Fruit fly (Drosophila melanogaster) whole organism, embryonic: Measurements from ENCODE around the gene RhoGAP19D.
A peak's percentile ranks its signal among the peaks of the same experiment; 100 is the strongest.

ENCODE experiments used
- Ada2b ChIP-seq: fragments of 200-800 bp; sonication (Bioruptor generic); IDR thresholded peaks from 2 replicates; pipeline ENCODE4 v1.3.6; 2022; ENCODE audit warnings: missing biosample characterization, missing genetic modification characterization
- BEAF-32 ChIP-seq: fragments of 200-800 bp; sonication (Bioruptor generic); optimal IDR thresholded peaks from 3 replicates; lab custom pipeline; 2017; ENCODE audit warnings: missing biosample characterization, missing genetic modification characterization, mild to moderate bottlenecking, moderate library complexity, missing genetic modification reagents
- Bteb2 ChIP-seq: fragments of 200-800 bp; sonication (Bioruptor generic); optimal IDR thresholded peaks from 2 replicates; lab custom pipeline; 2016; ENCODE audit warnings: missing biosample characterization, missing genetic modification characterization
- C15 ChIP-seq: fragments of 200-800 bp; sonication (Bioruptor generic); IDR thresholded peaks from 3 replicates; pipeline ENCODE4 v1.3.6; 2022; ENCODE audit warnings: missing biosample characterization, missing genetic modification characterization
- CG11247 ChIP-seq: fragments of 200-800 bp; sonication (Bioruptor generic); IDR thresholded peaks from 2 replicates; pipeline ENCODE4 v1.3.6; 2022; ENCODE audit warnings: missing biosample characterization, missing genetic modification characterization
- CG11456 ChIP-seq: fragments of 200-800 bp; sonication (Bioruptor generic); IDR thresholded peaks from 3 replicates; pipeline ENCODE4 v1.3.6; 2022; ENCODE audit warnings: missing biosample characterization, missing genetic modification characterization
- CG11723 ChIP-seq: fragments of 200-800 bp; sonication (Bioruptor generic); optimal IDR thresholded peaks from 2 replicates; lab custom pipeline; 2017; ENCODE audit warnings: missing biosample characterization, mild to moderate bottlenecking, missing genetic modification characterization
- CG12104 ChIP-seq: fragments of 200-800 bp; sonication (Bioruptor generic); optimal IDR thresholded peaks from 3 replicates; lab custom pipeline; 2016; ENCODE audit warnings: missing biosample characterization, missing genetic modification characterization
- CG12155 ChIP-seq: fragments of 200-800 bp; sonication (Bioruptor generic); optimal IDR thresholded peaks from 3 replicates; lab custom pipeline; 2016; ENCODE audit warnings: missing biosample characterization, missing genetic modification characterization
- CG13624 ChIP-seq: fragments of 200-800 bp; sonication (Bioruptor generic); optimal IDR thresholded peaks from 2 replicates; lab custom pipeline; 2016; ENCODE audit warnings: missing biosample characterization, missing genetic modification characterization
- CG15011 ChIP-seq: fragments of 200-800 bp; sonication (Bioruptor generic); optimal IDR thresholded peaks from 3 replicates; lab custom pipeline; 2018; ENCODE audit warnings: missing biosample characterization, mild to moderate bottlenecking, missing genetic modification characterization
- CG15514 ChIP-seq: fragments of 200-800 bp; sonication (Bioruptor generic); optimal IDR thresholded peaks from 3 replicates; lab custom pipeline; 2017; ENCODE audit warnings: missing biosample characterization, missing genetic modification characterization, mild to moderate bottlenecking, moderate library complexity, missing genetic modification reagents
- CG15696 ChIP-seq: fragments of 200-800 bp; sonication (Bioruptor generic); optimal IDR thresholded peaks from 2 replicates; lab custom pipeline; 2019; ENCODE audit warnings: missing biosample characterization, mild to moderate bottlenecking, missing genetic modification characterization, moderate library complexity
- CG16813 ChIP-seq: fragments of 200-800 bp; sonication (Bioruptor generic); IDR thresholded peaks from 3 replicates; pipeline ENCODE4 v1.3.6; 2022; ENCODE audit warnings: missing biosample characterization, missing genetic modification characterization; ENCODE audit not compliant: partially characterized antibody
- CG1832 ChIP-seq: fragments of 200-800 bp; sonication (Bioruptor generic); optimal IDR thresholded peaks from 2 replicates; lab custom pipeline; 2017; ENCODE audit warnings: missing biosample characterization, mild to moderate bottlenecking, missing genetic modification characterization, inconsistent platforms
- CG2712 ChIP-seq: fragments of 200-800 bp; optimal IDR thresholded peaks from 3 replicates; lab custom pipeline; 2019; ENCODE audit warnings: missing biosample characterization, mild to moderate bottlenecking, missing genetic modification characterization, moderate library complexity
- CG2875 ChIP-seq: fragments of 200-800 bp; sonication (Bioruptor generic); optimal IDR thresholded peaks from 2 replicates; lab custom pipeline; 2017; ENCODE audit warnings: missing biosample characterization, mild to moderate bottlenecking, missing genetic modification characterization, missing genetic modification reagents
- CG8089 ChIP-seq: fragments of 200-800 bp; sonication (Bioruptor generic); optimal IDR thresholded peaks from 3 replicates; lab custom pipeline; 2016; ENCODE audit warnings: missing biosample characterization, missing genetic modification characterization
- CG8944 ChIP-seq: fragments of 200-800 bp; sonication (Bioruptor generic); optimal IDR thresholded peaks from 3 replicates; lab custom pipeline; 2016; ENCODE audit warnings: missing biosample characterization, missing genetic modification characterization
- CG9437 ChIP-seq: fragments of 200-800 bp; sonication (Bioruptor generic); optimal IDR thresholded peaks from 2 replicates; lab custom pipeline; 2018; ENCODE audit warnings: missing biosample characterization, mild to moderate bottlenecking, missing genetic modification characterization
- CG9797 ChIP-seq: fragments of 200-800 bp; sonication (Bioruptor generic); optimal IDR thresholded peaks from 3 replicates; lab custom pipeline; 2018; ENCODE audit warnings: missing biosample characterization, mild to moderate bottlenecking, missing genetic modification characterization
- CoRest ChIP-seq: fragments of 200-800 bp; sonication (Bioruptor generic); optimal IDR thresholded peaks from 3 replicates; lab custom pipeline; 2018; ENCODE audit warnings: missing biosample characterization, mild to moderate bottlenecking, missing genetic modification characterization, moderate library complexity
- D19B ChIP-seq: fragments of 200-800 bp; sonication (Bioruptor generic); optimal IDR thresholded peaks from 2 replicates; lab custom pipeline; 2017; ENCODE audit warnings: missing biosample characterization, mild to moderate bottlenecking, missing genetic modification characterization
- Dp ChIP-seq: fragments of 200-800 bp; sonication (Bioruptor generic); optimal IDR thresholded peaks from 2 replicates; lab custom pipeline; 2018; ENCODE audit warnings: missing biosample characterization, mild to moderate bottlenecking, missing genetic modification characterization, moderate library complexity
- E2f2 ChIP-seq: fragments of 200-800 bp; sonication (Bioruptor generic); IDR thresholded peaks from 2 replicates; pipeline ENCODE4 v1.3.6; 2022; ENCODE audit warnings: missing biosample characterization, missing genetic modification characterization
- Elba2 ChIP-seq: fragments of 200-800 bp; sonication (Bioruptor generic); optimal IDR thresholded peaks from 3 replicates; lab custom pipeline; 2016; ENCODE audit warnings: missing biosample characterization, missing genetic modification characterization
- Hey ChIP-seq: fragments of 200-800 bp; sonication (Bioruptor generic); optimal IDR thresholded peaks from 3 replicates; lab custom pipeline; 2018; ENCODE audit warnings: missing biosample characterization, mild to moderate bottlenecking, missing genetic modification characterization
- Med ChIP-seq: fragments of 200-800 bp; sonication (Bioruptor generic); peaks from one replicate; lab custom pipeline; 2016; ENCODE audit warnings: missing biosample characterization, missing genetic modification characterization, mild to moderate bottlenecking, inconsistent platforms, moderate library complexity
- Opbp ChIP-seq: fragments of 200-800 bp; sonication (Bioruptor generic); IDR thresholded peaks from 3 replicates; pipeline ENCODE4 v1.3.6; 2022; ENCODE audit warnings: missing biosample characterization, missing genetic modification characterization; ENCODE audit not compliant: partially characterized antibody
- Sin3A ChIP-seq: fragments of >200 bp; optimal IDR thresholded peaks from 2 replicates; lab custom pipeline; 2018
- br ChIP-seq: fragments of >200 bp; optimal IDR thresholded peaks from 2 replicates; lab custom pipeline; 2017
- grau ChIP-seq: fragments of 200-800 bp; optimal IDR thresholded peaks from 3 replicates; lab custom pipeline; 2019; ENCODE audit warnings: missing biosample characterization, mild to moderate bottlenecking, missing genetic modification characterization, moderate library complexity
- hb ChIP-seq: fragments of 200-800 bp; sonication (Bioruptor generic); IDR thresholded peaks from 3 replicates; pipeline ENCODE4 v1.3.6; 2022; ENCODE audit warnings: missing biosample characterization, missing genetic modification characterization; ENCODE audit not compliant: partially characterized antibody
- insv ChIP-seq, 2 experiments: fragments of 200-800 bp; sonication (Bioruptor generic); optimal IDR thresholded peaks; 3 replicates each; lab custom pipeline; 2016 to 2018; ENCODE audit warnings: missing biosample characterization in 2 of 2, missing genetic modification characterization in 2 of 2
- kay ChIP-seq: fragments of 200-800 bp; sonication (Bioruptor generic); optimal IDR thresholded peaks from 2 replicates; lab custom pipeline; 2016; ENCODE audit warnings: missing biosample characterization, missing genetic modification characterization
- lbe ChIP-seq: fragments of 200-800 bp; sonication (Bioruptor generic); optimal IDR thresholded peaks from 2 replicates; lab custom pipeline; 2016; ENCODE audit warnings: missing biosample characterization, mild to moderate bottlenecking, missing genetic modification characterization
- peb ChIP-seq: fragments of 200-800 bp; sonication (Bioruptor generic); IDR thresholded peaks from 2 replicates; pipeline ENCODE4 v1.3.6; 2022; ENCODE audit warnings: missing biosample characterization, missing genetic modification characterization
- psq ChIP-seq: fragments of 200-800 bp; sonication (Bioruptor generic); optimal IDR thresholded peaks from 2 replicates; lab custom pipeline; 2017; ENCODE audit warnings: missing biosample characterization, missing genetic modification characterization
- repo ChIP-seq: fragments of 200-800 bp; sonication (Bioruptor generic); optimal IDR thresholded peaks from 2 replicates; lab custom pipeline; 2016; ENCODE audit warnings: missing biosample characterization, missing genetic modification characterization
- sd ChIP-seq: fragments of 200-800 bp; sonication (Bioruptor generic); optimal IDR thresholded peaks from 3 replicates; lab custom pipeline; 2018; ENCODE audit warnings: missing biosample characterization, mild to moderate bottlenecking, missing genetic modification characterization, moderate library complexity
- shn ChIP-seq: fragments of 200-800 bp; sonication (Bioruptor generic); optimal IDR thresholded peaks from 3 replicates; lab custom pipeline; 2016; ENCODE audit warnings: missing biosample characterization, missing genetic modification characterization
- slou ChIP-seq: fragments of 200-800 bp; sonication (Bioruptor generic); optimal IDR thresholded peaks from 3 replicates; lab custom pipeline; 2016; ENCODE audit warnings: missing biosample characterization, missing genetic modification characterization
- ssp ChIP-seq: fragments of 200-800 bp; sonication (Bioruptor generic); IDR thresholded peaks from 2 replicates; pipeline ENCODE4 v1.3.6; 2022; ENCODE audit warnings: missing biosample characterization, missing genetic modification characterization
- vnd ChIP-seq: fragments of 200-800 bp; sonication (Bioruptor generic); IDR thresholded peaks from 3 replicates; pipeline ENCODE4 v1.3.6; 2022; ENCODE audit warnings: missing biosample characterization, missing genetic modification characterization; ENCODE audit not compliant: partially characterized antibody
- vvl ChIP-seq: fragments of 200-800 bp; sonication (Bioruptor generic); IDR thresholded peaks from 2 replicates; pipeline ENCODE4 v1.3.6; 2022; ENCODE audit warnings: missing biosample characterization, missing genetic modification characterization

The RhoGAP19D gene

DNA sequence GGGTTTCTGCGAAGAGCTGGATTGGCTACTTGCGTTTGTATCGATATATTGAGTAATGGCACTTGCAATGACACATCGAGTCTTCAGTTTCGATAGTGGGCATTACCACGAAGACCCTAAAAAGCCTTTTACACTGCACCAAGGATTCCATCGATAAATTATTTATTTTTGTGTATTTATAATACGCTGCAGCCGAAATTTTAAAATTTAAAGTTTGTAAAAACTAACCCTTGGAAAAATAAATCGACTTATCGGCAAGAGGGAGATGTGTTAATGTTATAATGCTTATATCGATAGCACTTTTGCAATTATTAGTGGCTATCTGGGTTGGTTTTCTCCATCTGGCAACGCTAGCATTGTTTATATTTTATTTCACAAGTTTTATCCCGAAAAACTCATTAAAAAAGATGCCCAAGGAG, 86.7 kb downstream of the RhoGAP19D start, which contains the start of the genes Pp4-19C and cactin (continued):
- no peak for TF ChIP-seq CG2712 (tag; lab: Kevin White, UChicago)
- no peak for TF ChIP-seq Hey (tag; lab: Kevin White, UChicago)
- TF ChIP-seq grau (tag; lab: Kevin White, UChicago): peak; percentile 36
- TF ChIP-seq CG15011 (GFP tag; lab: Kevin White, UChicago): no peak
- peak; percentile 15; the same call in 1 of the 2 replicates for TF ChIP-seq E2f2 (GFP tag; lab: Robert Waterston, UW)
- TF ChIP-seq CG15696: no peak
- peak; percentile 61; the same call in 1 of the 3 replicates for TF ChIP-seq Opbp
- TF ChIP-seq CG12104 (GFP tag; lab: Kevin White, UChicago): no peak
- TF ChIP-seq insv (GFP tag; optimal IDR thresholded peaks at IDR 0.05; lab: Kevin White, UChicago): no peak
- no peak for TF ChIP-seq CG11456 (GFP tag; lab: Robert Waterston, UW)
- TF ChIP-seq peb (GFP tag; lab: Robert Waterston, UW): no peak
- TF ChIP-seq Sin3A (lab: Kevin White, UChicago): peak; percentile 72
- peak; percentile 41 for TF ChIP-seq CG8944 (GFP tag; lab: Kevin White, UChicago)
- TF ChIP-seq br (lab: Kevin White, UChicago): no peak
- TF ChIP-seq psq: no peak
- TF ChIP-seq CG9797 (GFP tag; lab: Kevin White, UChicago): no peak
- no peak for TF ChIP-seq Ada2b
- no peak for TF ChIP-seq CG1832 (GFP tag; lab: Kevin White, UChicago)
- peak; percentile 24 for TF ChIP-seq Dp (GFP tag; lab: Kevin White, UChicago)
- peak; percentile 41 for TF ChIP-seq CoRest (tag; lab: Kevin White, UChicago)
- TF ChIP-seq hb (GFP tag; lab: Robert Waterston, UW): peak; percentile 89
- TF ChIP-seq D19B: no peak
- peak; percentile 4 for TF ChIP-seq CG15514 (GFP tag; lab: Kevin White, UChicago)
- TF ChIP-seq CG12155: peak; percentile 15
- peak; percentile 93 for TF ChIP-seq BEAF-32 (GFP tag; lab: Kevin White, UChicago)
- TF ChIP-seq slou: no peak
- peak; percentile 91 for TF ChIP-seq CG16813 (GFP tag; lab: Robert Waterston, UW)
- TF ChIP-seq CG2875 (GFP tag; lab: Kevin White, UChicago): no peak
- no peak for TF ChIP-seq CG9437
- peak; percentile 71 for TF ChIP-seq kay (GFP tag; lab: Kevin White, UChicago)
- no peak for TF ChIP-seq repo
- peak; percentile 1 for TF ChIP-seq shn (GFP tag; lab: Kevin White, UChicago)
- TF ChIP-seq sd (tag; lab: Kevin White, UChicago): no peak
- TF ChIP-seq CG11723 (GFP tag; lab: Kevin White, UChicago): no peak
- TF ChIP-seq ssp (GFP tag; lab: Robert Waterston, UW): peak; percentile 88
- peak; percentile 24 for TF ChIP-seq CG13624 (GFP tag; lab: Kevin White, UChicago)
- TF ChIP-seq CG8089 (GFP tag; lab: Kevin White, UChicago): no peak
- TF ChIP-seq Elba2 (GFP tag; lab: Kevin White, UChicago): peak; percentile 30
- peak; percentile 6 for TF ChIP-seq lbe
- TF ChIP-seq Bteb2: peak; percentile 3
- no peak for TF ChIP-seq CG11247 (GFP tag; lab: Robert Waterston, UW)
- TF ChIP-seq vnd (GFP tag; lab: Robert Waterston, UW): peak; percentile 90
- TF ChIP-seq C15 (GFP tag; lab: Robert Waterston, UW): no peak
- TF ChIP-seq vvl: 0 out of 2 replicates have a peak, but pooled peaks have one; percentile 23
- peak; percentile 88 for TF ChIP-seq Med (GFP tag; lab: Kevin White, UChicago)
- TF ChIP-seq, all 482 proteins: peak for 116
